Fruit fly (Drosophila melanogaster) whole organism, embryonic: ENCODE data around the gene CG42824.

Experiments used
- Abd-B ChIP-seq: fragments of 200-800 bp; sonication (Bioruptor generic); optimal IDR thresholded peaks from 2 replicates; lab custom pipeline; 2018; ENCODE audit warnings: missing biosample characterization, mild to moderate bottlenecking, missing genetic modification characterization, moderate library complexity
- Aef1 ChIP-seq: fragments of 200-800 bp; sonication (Bioruptor generic); IDR thresholded peaks from 3 replicates; pipeline ENCODE4 v1.3.6; 2022; ENCODE audit warnings: missing biosample characterization, missing genetic modification characterization
- Asciz ChIP-seq: fragments of 200-800 bp; sonication (Bioruptor generic); optimal IDR thresholded peaks from 2 replicates; lab custom pipeline; 2017; ENCODE audit warnings: missing biosample characterization, mild to moderate bottlenecking, missing genetic modification characterization, missing genetic modification reagents
- BtbVII ChIP-seq: fragments of 200-800 bp; sonication (Bioruptor generic); optimal IDR thresholded peaks from 3 replicates; lab custom pipeline; 2017; ENCODE audit warnings: missing biosample characterization, mild to moderate bottlenecking, missing genetic modification characterization
- CG10543 ChIP-seq: fragments of 200-800 bp; sonication (Bioruptor generic); optimal IDR thresholded peaks from 3 replicates; lab custom pipeline; 2017; ENCODE audit warnings: missing biosample characterization, mild to moderate bottlenecking, missing genetic modification characterization, moderate library complexity
- CG12391 ChIP-seq: fragments of 200-800 bp; sonication (Bioruptor generic); optimal IDR thresholded peaks from 3 replicates; lab custom pipeline; 2018; ENCODE audit warnings: missing biosample characterization, mild to moderate bottlenecking, missing genetic modification characterization, moderate library complexity
- CG14965 ChIP-seq: fragments of 200-800 bp; sonication (Bioruptor generic); optimal IDR thresholded peaks from 2 replicates; lab custom pipeline; 2016; ENCODE audit warnings: missing biosample characterization, missing genetic modification characterization, borderline replicate concordance
- CG15269 ChIP-seq: fragments of 200-800 bp; sonication (Bioruptor generic); optimal IDR thresholded peaks from 2 replicates; lab custom pipeline; 2018; ENCODE audit warnings: missing biosample characterization, mild to moderate bottlenecking, missing genetic modification characterization, moderate library complexity
- CG15601 ChIP-seq: fragments of 200-800 bp; sonication (Bioruptor generic); optimal IDR thresholded peaks from 3 replicates; lab custom pipeline; 2019; ENCODE audit warnings: missing biosample characterization, mild to moderate bottlenecking, missing genetic modification characterization, moderate library complexity
- CG17359 ChIP-seq: fragments of 200-800 bp; sonication (Bioruptor generic); optimal IDR thresholded peaks from 3 replicates; lab custom pipeline; 2018; ENCODE audit warnings: missing biosample characterization, mild to moderate bottlenecking, missing genetic modification characterization, moderate library complexity
- CG18011 ChIP-seq: fragments of 200-800 bp; sonication (Bioruptor generic); optimal IDR thresholded peaks from 2 replicates; lab custom pipeline; 2017; ENCODE audit warnings: missing biosample characterization, missing genetic modification characterization, mild to moderate bottlenecking, moderate library complexity, missing genotype
- CG2129 ChIP-seq: fragments of 200-800 bp; sonication (Bioruptor generic); IDR thresholded peaks from 2 replicates; pipeline ENCODE4 v1.3.6; 2022; ENCODE audit warnings: missing biosample characterization, missing genetic modification characterization; ENCODE audit not compliant: partially characterized antibody
- CG4854 ChIP-seq: fragments of 200-800 bp; sonication (Bioruptor generic); optimal IDR thresholded peaks from 2 replicates; lab custom pipeline; 2016; ENCODE audit warnings: missing biosample characterization, missing genetic modification characterization, inconsistent platforms
- CG6689 ChIP-seq: fragments of 200-800 bp; sonication (Bioruptor generic); IDR thresholded peaks from 2 replicates; pipeline ENCODE4 v1.3.6; 2022; ENCODE audit warnings: missing biosample characterization, missing genetic modification characterization
- CG7786 ChIP-seq: fragments of 200-800 bp; sonication (Bioruptor generic); optimal IDR thresholded peaks from 2 replicates; lab custom pipeline; 2016; ENCODE audit warnings: missing biosample characterization, missing genetic modification characterization
- CG8944 ChIP-seq: fragments of 200-800 bp; sonication (Bioruptor generic); optimal IDR thresholded peaks from 3 replicates; lab custom pipeline; 2016; ENCODE audit warnings: missing biosample characterization, missing genetic modification characterization
- D ChIP-seq, 2 experiments: fragments of 200-800 bp in 1 of 2; fragments of >200 bp in 1 of 2; sonication (Bioruptor generic) in 1 of 2; optimal IDR thresholded peaks; 2 replicates in 1 of 2; 3 replicates in 1 of 2; lab custom pipeline; 2017; ENCODE audit warnings: mild to moderate bottlenecking in 1 of 2, missing biosample characterization in 1 of 2, missing genetic modification characterization in 1 of 2, missing genetic modification reagents in 1 of 2
- Dip3 ChIP-seq: fragments of 200-800 bp; sonication (Bioruptor generic); optimal IDR thresholded peaks from 3 replicates; lab custom pipeline; 2016; ENCODE audit warnings: missing biosample characterization, missing genetic modification characterization
- Doc3 ChIP-seq: fragments of 200-800 bp; sonication (Bioruptor generic); IDR thresholded peaks from 3 replicates; pipeline ENCODE4 v1.3.6; 2022; ENCODE audit warnings: missing biosample characterization, missing genetic modification characterization; ENCODE audit not compliant: partially characterized antibody
- Ets65A ChIP-seq: fragments of 200-800 bp; sonication (Bioruptor generic); peaks from one replicate; lab custom pipeline; 2016; ENCODE audit warnings: missing biosample characterization, missing genetic modification characterization
- Fer3 ChIP-seq: fragments of 200-800 bp; sonication (Bioruptor generic); optimal IDR thresholded peaks from 2 replicates; lab custom pipeline; 2018; ENCODE audit warnings: missing biosample characterization, mild to moderate bottlenecking, missing genetic modification characterization, moderate library complexity
- HLH3B ChIP-seq: fragments of 200-800 bp; sonication (Bioruptor generic); IDR thresholded peaks from 2 replicates; pipeline ENCODE4 v1.3.6; 2022; ENCODE audit warnings: missing biosample characterization, missing genetic modification characterization
- HLH54F ChIP-seq: fragments of 200-800 bp; sonication (Bioruptor generic); optimal IDR thresholded peaks from 3 replicates; lab custom pipeline; 2016; ENCODE audit warnings: missing biosample characterization, missing genetic modification characterization
- HmgZ ChIP-seq: fragments of 200-800 bp; sonication (Bioruptor generic); optimal IDR thresholded peaks from 2 replicates; lab custom pipeline; 2018; ENCODE audit warnings: missing biosample characterization, mild to moderate bottlenecking, missing genetic modification characterization
- NK7.1 ChIP-seq: fragments of 200-800 bp; sonication (Bioruptor generic); optimal IDR thresholded peaks from 3 replicates; lab custom pipeline; 2016; ENCODE audit warnings: missing biosample characterization, missing genetic modification characterization
- Nf-YB ChIP-seq: fragments of 200-800 bp; sonication (Bioruptor generic); optimal IDR thresholded peaks from 3 replicates; lab custom pipeline; 2019; ENCODE audit warnings: missing biosample characterization, mild to moderate bottlenecking, missing genetic modification characterization, moderate library complexity
- al ChIP-seq: fragments of 200-800 bp; sonication (Bioruptor generic); IDR thresholded peaks from 2 replicates; pipeline ENCODE4 v1.3.6; 2022; ENCODE audit warnings: missing biosample characterization, missing genetic modification characterization
- aop ChIP-seq: fragments of 200-800 bp; sonication (Bioruptor generic); IDR thresholded peaks from 2 replicates; pipeline ENCODE4 v1.3.6; 2022; ENCODE audit warnings: missing biosample characterization, missing genetic modification characterization
- bowl ChIP-seq: fragments of 200-800 bp; sonication (Bioruptor generic); IDR thresholded peaks from 2 replicates; pipeline ENCODE4 v1.3.6; 2022; ENCODE audit warnings: missing biosample characterization, missing genetic modification characterization
- caup ChIP-seq: fragments of 200-800 bp; sonication (Bioruptor generic); optimal IDR thresholded peaks from 3 replicates; lab custom pipeline; 2017; ENCODE audit warnings: missing biosample characterization, mild to moderate bottlenecking, missing genetic modification characterization, moderate library complexity; ENCODE audit not compliant: severe bottlenecking
- ci ChIP-seq: fragments of 200-800 bp; sonication (Bioruptor generic); IDR thresholded peaks from 3 replicates; pipeline ENCODE4 v1.3.6; 2022; ENCODE audit warnings: missing biosample characterization, missing genetic modification characterization
- emc ChIP-seq: fragments of 200-800 bp; sonication (Bioruptor generic); optimal IDR thresholded peaks from 2 replicates; lab custom pipeline; 2016; ENCODE audit warnings: missing biosample characterization, missing genetic modification characterization
- esg ChIP-seq: fragments of 200-800 bp; sonication (Bioruptor generic); conservative IDR thresholded peaks from 2 replicates; pipeline ENCODE4 v1.3.6; 2022; ENCODE audit warnings: missing biosample characterization, missing genetic modification characterization
- grau ChIP-seq: fragments of 200-800 bp; optimal IDR thresholded peaks from 3 replicates; lab custom pipeline; 2019; ENCODE audit warnings: missing biosample characterization, mild to moderate bottlenecking, missing genetic modification characterization, moderate library complexity
- gro ChIP-seq: fragments of 200-800 bp; sonication (Bioruptor generic); optimal IDR thresholded peaks from 2 replicates; lab custom pipeline; 2016; ENCODE audit warnings: missing biosample characterization, missing genetic modification characterization
- hbn ChIP-seq: fragments of 200-800 bp; sonication (Bioruptor generic); IDR thresholded peaks from 2 replicates; pipeline ENCODE4 v1.3.6; 2022; ENCODE audit warnings: missing biosample characterization, missing genetic modification characterization; ENCODE audit not compliant: partially characterized antibody
- luna ChIP-seq: fragments of 200-800 bp; sonication (Bioruptor generic); optimal IDR thresholded peaks from 2 replicates; lab custom pipeline; 2016; ENCODE audit warnings: missing biosample characterization, missing genetic modification characterization
- org-1 ChIP-seq: fragments of 200-800 bp; sonication (Bioruptor generic); optimal IDR thresholded peaks from 2 replicates; lab custom pipeline; 2017; ENCODE audit warnings: missing biosample characterization, missing genetic modification characterization
- pb ChIP-seq: fragments of 200-800 bp; sonication (Bioruptor generic); optimal IDR thresholded peaks from 3 replicates; lab custom pipeline; 2016; ENCODE audit warnings: missing biosample characterization, missing genetic modification characterization
- peb ChIP-seq: fragments of 200-800 bp; sonication (Bioruptor generic); IDR thresholded peaks from 2 replicates; pipeline ENCODE4 v1.3.6; 2022; ENCODE audit warnings: missing biosample characterization, missing genetic modification characterization
- pzg ChIP-seq: fragments of 200-800 bp; sonication (Bioruptor generic); optimal IDR thresholded peaks from 3 replicates; lab custom pipeline; 2018; ENCODE audit warnings: missing biosample characterization, mild to moderate bottlenecking, missing genetic modification characterization, moderate library complexity
- sd ChIP-seq: fragments of 200-800 bp; sonication (Bioruptor generic); optimal IDR thresholded peaks from 3 replicates; lab custom pipeline; 2018; ENCODE audit warnings: missing biosample characterization, mild to moderate bottlenecking, missing genetic modification characterization, moderate library complexity
- slbo ChIP-seq: fragments of 200-800 bp; sonication (Bioruptor generic); IDR thresholded peaks from 2 replicates; pipeline ENCODE4 v1.3.6; 2022; ENCODE audit warnings: missing biosample characterization, missing genetic modification characterization
- sug ChIP-seq: fragments of 200-800 bp; optimal IDR thresholded peaks from 2 replicates; lab custom pipeline; 2019; ENCODE audit warnings: missing biosample characterization, mild to moderate bottlenecking, missing genetic modification characterization, moderate library complexity
- tio ChIP-seq: fragments of 200-800 bp; sonication (Bioruptor generic); optimal IDR thresholded peaks from 2 replicates; lab custom pipeline; 2017; ENCODE audit warnings: missing biosample characterization, missing genetic modification characterization, inconsistent platforms
- vnd ChIP-seq: fragments of 200-800 bp; sonication (Bioruptor generic); IDR thresholded peaks from 3 replicates; pipeline ENCODE4 v1.3.6; 2022; ENCODE audit warnings: missing biosample characterization, missing genetic modification characterization; ENCODE audit not compliant: partially characterized antibody
- zen ChIP-seq: fragments of 200-800 bp; sonication (Bioruptor generic); optimal IDR thresholded peaks from 3 replicates; lab custom pipeline; 2018; ENCODE audit warnings: missing biosample characterization, mild to moderate bottlenecking, missing genetic modification characterization, moderate library complexity
- zen2 ChIP-seq: fragments of 200-800 bp; sonication (Bioruptor generic); IDR thresholded peaks from 3 replicates; pipeline ENCODE4 v1.3.6; 2022; ENCODE audit warnings: missing biosample characterization, missing genetic modification characterization; ENCODE audit not compliant: partially characterized antibody

The CG42824 gene

dm6 chr3R:17386168-17386819, 20.0 kb downstream of the CG42824 start (continued):
- peak; percentile 74 for TF ChIP-seq CG6689
- TF ChIP-seq gro (GFP tag; lab: Kevin White, UChicago) = peak; percentile 28
- TF ChIP-seq bowl (GFP tag; lab: Robert Waterston, UW) = no peak
- TF ChIP-seq zen2 (GFP tag; lab: Robert Waterston, UW) = no peak
- peak; percentile 32 for TF ChIP-seq CG8944
- peak; percentile 30 for TF ChIP-seq Abd-B (GFP tag; lab: Kevin White, UChicago)
- TF ChIP-seq CG4854 (GFP tag; lab: Kevin White, UChicago) = no peak
- TF ChIP-seq sug = peak; percentile 11
- TF ChIP-seq slbo (GFP tag; lab: Robert Waterston, UW) = peak; percentile 59
- TF ChIP-seq BtbVII (GFP tag; lab: Kevin White, UChicago) = peak; percentile 42
- TF ChIP-seq NK7.1 (GFP tag; lab: Kevin White, UChicago) = no peak
- peak; percentile 95 for TF ChIP-seq grau (tag; lab: Kevin White, UChicago)
- no peak for TF ChIP-seq D (optimal IDR thresholded peaks at IDR 0.05; lab: Kevin White, UChicago)
- TF ChIP-seq D (GFP tag; optimal IDR thresholded peaks at IDR 0.05; lab: Kevin White, UChicago) = peak; percentile 75
- TF ChIP-seq CG7786 (GFP tag; lab: Kevin White, UChicago) = peak; percentile 7
- TF ChIP-seq aop = peak; percentile 42; the same call in 1 of the 2 replicates
- peak; percentile 80 for TF ChIP-seq esg (GFP tag; lab: Robert Waterston, UW)
- peak; percentile 35 for TF ChIP-seq zen (tag; lab: Kevin White, UChicago)
- TF ChIP-seq pb (GFP tag; lab: Kevin White, UChicago) = no peak
- peak; percentile 86 for TF ChIP-seq CG17359 (tag; lab: Kevin White, UChicago)
- no peak for TF ChIP-seq vnd
- peak; percentile 1 for TF ChIP-seq tio
- peak; percentile 75 for TF ChIP-seq HLH3B (GFP tag; lab: Robert Waterston, UW)
- TF ChIP-seq pzg = no peak
- no peak for TF ChIP-seq al
- peak; percentile 34 for TF ChIP-seq Nf-YB
- peak; percentile 76 for TF ChIP-seq Asciz (GFP tag; lab: Kevin White, UChicago)
- TF ChIP-seq CG15269 = peak; percentile 64
- no peak for TF ChIP-seq CG2129 (GFP tag; lab: Robert Waterston, UW)
- no peak for TF ChIP-seq HmgZ (tag; lab: Kevin White, UChicago)
- TF ChIP-seq Dip3 = peak; percentile 13
- TF ChIP-seq CG12391 (tag; lab: Kevin White, UChicago) = peak; percentile 65
- TF ChIP-seq org-1 (GFP tag; lab: Kevin White, UChicago) = peak; percentile 8
- TF ChIP-seq Ets65A (GFP tag; lab: Kevin White, UChicago) = peak; percentile 96
- TF ChIP-seq emc (GFP tag; lab: Kevin White, UChicago) = no peak
- TF ChIP-seq sd = no peak
- TF ChIP-seq CG18011 (GFP tag; lab: Kevin White, UChicago) = peak; percentile 13
- TF ChIP-seq Fer3 (tag; lab: Kevin White, UChicago) = peak; percentile 65
- TF ChIP-seq hbn = no peak
- no peak for TF ChIP-seq luna (GFP tag; lab: Kevin White, UChicago)
- TF ChIP-seq peb (GFP tag; lab: Robert Waterston, UW) = peak; percentile 44; the same call in 1 of the 2 replicates
- peak; percentile 57; the same call in 2 of the 3 replicates for TF ChIP-seq Aef1 (GFP tag; lab: Robert Waterston, UW)
- TF ChIP-seq Doc3 = no peak
- peak; percentile 92 for TF ChIP-seq ci
- no peak for TF ChIP-seq CG14965 (GFP tag; lab: Kevin White, UChicago)
- no peak for TF ChIP-seq CG10543 (GFP tag; lab: Kevin White, UChicago)
- peak; percentile 59 for TF ChIP-seq CG15601 (tag; lab: Kevin White, UChicago)
- peak; percentile 45 for TF ChIP-seq caup (GFP tag; lab: Kevin White, UChicago)
- peak; percentile 21 for TF ChIP-seq HLH54F (GFP tag; lab: Kevin White, UChicago)
